Fruit fly (Drosophila melanogaster) whole organism, embryonic: ENCODE measurements around the gene CG3348.

Source experiments
- Ada2b ChIP-seq: fragments of 200-800 bp; sonication (Bioruptor generic); IDR thresholded peaks from 2 replicates; pipeline ENCODE4 v1.3.6; 2022; ENCODE audit warnings: missing biosample characterization, missing genetic modification characterization
- CG10321 ChIP-seq: fragments of 200-800 bp; sonication (Bioruptor generic); IDR thresholded peaks from 2 replicates; pipeline ENCODE4 v1.3.6; 2022; ENCODE audit warnings: missing biosample characterization, missing genetic modification characterization
- CG10366 ChIP-seq: fragments of 200-800 bp; sonication (Bioruptor generic); IDR thresholded peaks from 2 replicates; pipeline ENCODE4 v1.3.6; 2022; ENCODE audit warnings: missing biosample characterization, missing genetic modification characterization
- CG12744 ChIP-seq: fragments of 200-800 bp; sonication (Bioruptor generic); optimal IDR thresholded peaks from 2 replicates; lab custom pipeline; 2016; ENCODE audit warnings: missing biosample characterization, missing genetic modification characterization
- CG13123 ChIP-seq: fragments of 200-800 bp; sonication (Bioruptor generic); optimal IDR thresholded peaks from 2 replicates; lab custom pipeline; 2016; ENCODE audit warnings: missing biosample characterization, missing genetic modification characterization
- CG15479 ChIP-seq: fragments of 200-800 bp; sonication (Bioruptor generic); optimal IDR thresholded peaks from 3 replicates; lab custom pipeline; 2019; ENCODE audit warnings: missing biosample characterization, mild to moderate bottlenecking, missing genetic modification characterization, moderate library complexity
- CG15696 ChIP-seq: fragments of 200-800 bp; sonication (Bioruptor generic); optimal IDR thresholded peaks from 2 replicates; lab custom pipeline; 2019; ENCODE audit warnings: missing biosample characterization, mild to moderate bottlenecking, missing genetic modification characterization, moderate library complexity
- CG17186 ChIP-seq: fragments of 200-800 bp; sonication (Bioruptor generic); optimal IDR thresholded peaks from 3 replicates; lab custom pipeline; 2017; ENCODE audit warnings: missing biosample characterization, missing genetic modification reagents, missing genetic modification characterization
- CG17568 ChIP-seq: fragments of 200-800 bp; sonication (Bioruptor generic); optimal IDR thresholded peaks from 2 replicates; lab custom pipeline; 2018; ENCODE audit warnings: missing biosample characterization, mild to moderate bottlenecking, missing genetic modification characterization, moderate library complexity
- CG17912 ChIP-seq: fragments of 200-800 bp; sonication (Bioruptor generic); optimal IDR thresholded peaks from 2 replicates; lab custom pipeline; 2018; ENCODE audit warnings: missing biosample characterization, mild to moderate bottlenecking, missing genetic modification characterization
- CG30020 ChIP-seq: fragments of 200-800 bp; optimal IDR thresholded peaks from 2 replicates; lab custom pipeline; 2019; ENCODE audit warnings: missing biosample characterization, mild to moderate bottlenecking, missing genetic modification characterization, moderate library complexity
- CG33213 ChIP-seq: fragments of 200-800 bp; sonication (Bioruptor generic); optimal IDR thresholded peaks from 3 replicates; lab custom pipeline; 2016; ENCODE audit warnings: missing biosample characterization, missing genetic modification characterization
- CG34224 ChIP-seq: fragments of 200-800 bp; sonication (Bioruptor generic); IDR thresholded peaks from 3 replicates; pipeline ENCODE4 v1.3.6; 2022; ENCODE audit warnings: missing biosample characterization, missing genetic modification characterization; ENCODE audit not compliant: partially characterized antibody
- CG4617 ChIP-seq: fragments of 200-800 bp; sonication (Bioruptor generic); optimal IDR thresholded peaks from 3 replicates; lab custom pipeline; 2016; ENCODE audit warnings: missing biosample characterization, missing genetic modification characterization, borderline replicate concordance
- CG4707 ChIP-seq: fragments of 200-800 bp; sonication (Bioruptor generic); optimal IDR thresholded peaks from 2 replicates; lab custom pipeline; 2018; ENCODE audit warnings: missing biosample characterization, mild to moderate bottlenecking, missing genetic modification characterization, moderate library complexity
- CG4730 ChIP-seq: fragments of 200-800 bp; sonication (Bioruptor generic); IDR thresholded peaks from 2 replicates; pipeline ENCODE4 v1.3.6; 2022; ENCODE audit warnings: missing biosample characterization, missing genetic modification characterization
- CG6854 ChIP-seq: fragments of 200-800 bp; sonication (Bioruptor generic); optimal IDR thresholded peaks from 3 replicates; lab custom pipeline; 2017; ENCODE audit warnings: missing biosample characterization, mild to moderate bottlenecking, missing genetic modification characterization
- Chrac-16 ChIP-seq: fragments of 200-800 bp; sonication (Bioruptor generic); optimal IDR thresholded peaks from 3 replicates; lab custom pipeline; 2016; ENCODE audit warnings: missing biosample characterization, missing genetic modification characterization
- Dip3 ChIP-seq: fragments of 200-800 bp; sonication (Bioruptor generic); optimal IDR thresholded peaks from 3 replicates; lab custom pipeline; 2016; ENCODE audit warnings: missing biosample characterization, missing genetic modification characterization
- Doc3 ChIP-seq: fragments of 200-800 bp; sonication (Bioruptor generic); IDR thresholded peaks from 3 replicates; pipeline ENCODE4 v1.3.6; 2022; ENCODE audit warnings: missing biosample characterization, missing genetic modification characterization; ENCODE audit not compliant: partially characterized antibody
- Dp ChIP-seq: fragments of 200-800 bp; sonication (Bioruptor generic); optimal IDR thresholded peaks from 2 replicates; lab custom pipeline; 2018; ENCODE audit warnings: missing biosample characterization, mild to moderate bottlenecking, missing genetic modification characterization, moderate library complexity
- GATAe ChIP-seq: fragments of 200-800 bp; sonication (Bioruptor generic); conservative IDR thresholded peaks from 2 replicates; pipeline ENCODE4 v1.3.6; 2022; ENCODE audit warnings: missing biosample characterization, missing genetic modification characterization
- H15 ChIP-seq: fragments of 200-800 bp; sonication (Bioruptor generic); IDR thresholded peaks from 3 replicates; pipeline ENCODE4 v1.3.6; 2022; ENCODE audit warnings: missing biosample characterization, missing genetic modification characterization
- NFAT ChIP-seq: fragments of 200-800 bp; sonication (Bioruptor generic); IDR thresholded peaks from 2 replicates; pipeline ENCODE4 v1.3.6; 2022; ENCODE audit warnings: missing biosample characterization, missing genetic modification characterization
- Oli ChIP-seq: fragments of 200-800 bp; sonication (Bioruptor generic); optimal IDR thresholded peaks from 2 replicates; lab custom pipeline; 2018; ENCODE audit warnings: missing biosample characterization, mild to moderate bottlenecking, missing genetic modification characterization, moderate library complexity
- Pdp1 ChIP-seq, 2 experiments: fragments of 200-800 bp; sonication (Bioruptor generic); optimal IDR thresholded peaks; 3 replicates each; lab custom pipeline; 2016; ENCODE audit warnings: missing biosample characterization in 2 of 2, missing genetic modification characterization in 2 of 2, mild to moderate bottlenecking in 1 of 2, moderate library complexity in 1 of 2
- Rx ChIP-seq: fragments of 200-800 bp; sonication (Bioruptor generic); IDR thresholded peaks from 2 replicates; pipeline ENCODE4 v1.3.6; 2022; ENCODE audit warnings: missing biosample characterization, missing genetic modification characterization
- Spps ChIP-seq: fragments of 200-800 bp; sonication (Bioruptor generic); optimal IDR thresholded peaks from 2 replicates; lab custom pipeline; 2018; ENCODE audit warnings: missing biosample characterization, mild to moderate bottlenecking, missing genetic modification characterization
- Sry-δ ChIP-seq: fragments of 200-800 bp; sonication (Bioruptor generic); optimal IDR thresholded peaks from 2 replicates; lab custom pipeline; 2016; ENCODE audit warnings: missing biosample characterization, missing genetic modification characterization
- Taf1 ChIP-seq: fragments of 200-800 bp; sonication (Bioruptor generic); IDR thresholded peaks from 2 replicates; pipeline ENCODE4 v1.3.6; 2022; ENCODE audit warnings: missing biosample characterization, missing genetic modification characterization
- Trl ChIP-seq, 3 experiments: fragments of >200 bp in 2 of 3; fragments of 200-800 bp in 1 of 3; sonication (Bioruptor generic) in 1 of 3; optimal IDR thresholded peaks; 2 replicates in 1 of 3; 3 replicates in 2 of 3; lab custom pipeline; 2016 to 2017; ENCODE audit warnings: missing biosample characterization in 1 of 3, missing genetic modification characterization in 1 of 3
- YL-1 ChIP-seq: fragments of 200-800 bp; sonication (Bioruptor generic); optimal IDR thresholded peaks from 3 replicates; lab custom pipeline; 2017; ENCODE audit warnings: missing biosample characterization, mild to moderate bottlenecking, missing genetic modification characterization
- cg ChIP-seq: fragments of 200-800 bp; sonication (Bioruptor generic); optimal IDR thresholded peaks from 3 replicates; lab custom pipeline; 2019; ENCODE audit warnings: missing biosample characterization, mild to moderate bottlenecking, missing genetic modification characterization, moderate library complexity
- corto ChIP-seq: fragments of 200-800 bp; sonication (Bioruptor generic); optimal IDR thresholded peaks from 2 replicates; lab custom pipeline; 2016; ENCODE audit warnings: missing biosample characterization, mild to moderate bottlenecking, missing genetic modification characterization, moderate library complexity
- dmrt11E ChIP-seq: fragments of 200-800 bp; sonication (Bioruptor generic); optimal IDR thresholded peaks from 3 replicates; lab custom pipeline; 2018; ENCODE audit warnings: missing biosample characterization, mild to moderate bottlenecking, missing genetic modification characterization, moderate library complexity
- fu2 ChIP-seq: fragments of 200-800 bp; sonication (Bioruptor generic); optimal IDR thresholded peaks from 2 replicates; lab custom pipeline; 2016; ENCODE audit warnings: missing biosample characterization, missing genetic modification characterization
- gce ChIP-seq: fragments of 200-800 bp; sonication (Bioruptor generic); IDR thresholded peaks from 3 replicates; pipeline ENCODE4 v1.3.6; 2022; ENCODE audit warnings: missing biosample characterization, missing genetic modification characterization
- gcm2 ChIP-seq: fragments of 200-800 bp; sonication (Bioruptor generic); optimal IDR thresholded peaks from 2 replicates; lab custom pipeline; 2016; ENCODE audit warnings: missing biosample characterization, missing genetic modification characterization
- gro ChIP-seq: fragments of 200-800 bp; sonication (Bioruptor generic); optimal IDR thresholded peaks from 2 replicates; lab custom pipeline; 2016; ENCODE audit warnings: missing biosample characterization, missing genetic modification characterization
- her ChIP-seq: fragments of 200-800 bp; sonication (Bioruptor generic); optimal IDR thresholded peaks from 2 replicates; lab custom pipeline; 2016; ENCODE audit warnings: missing biosample characterization, missing genetic modification characterization
- lab ChIP-seq: fragments of 200-800 bp; sonication (Bioruptor generic); optimal IDR thresholded peaks from 3 replicates; lab custom pipeline; 2017; ENCODE audit warnings: missing biosample characterization, missing genetic modification characterization, mild to moderate bottlenecking, moderate library complexity, missing genetic modification reagents
- nmo ChIP-seq: fragments of 200-800 bp; sonication (Bioruptor generic); optimal IDR thresholded peaks from 2 replicates; lab custom pipeline; 2018; ENCODE audit warnings: missing biosample characterization, mild to moderate bottlenecking, missing genetic modification characterization, moderate library complexity
- pb ChIP-seq: fragments of 200-800 bp; sonication (Bioruptor generic); optimal IDR thresholded peaks from 3 replicates; lab custom pipeline; 2016; ENCODE audit warnings: missing biosample characterization, missing genetic modification characterization
- pho ChIP-seq: fragments of 200-800 bp; sonication (Bioruptor generic); optimal IDR thresholded peaks from 2 replicates; lab custom pipeline; 2016; ENCODE audit warnings: missing biosample characterization, missing genetic modification characterization
- pum ChIP-seq: fragments of 200-800 bp; sonication (Bioruptor generic); optimal IDR thresholded peaks from 2 replicates; lab custom pipeline; 2016; ENCODE audit warnings: missing biosample characterization, missing genetic modification characterization
- sqz ChIP-seq: fragments of 200-800 bp; sonication (Bioruptor generic); optimal IDR thresholded peaks from 3 replicates; lab custom pipeline; 2018; ENCODE audit warnings: missing biosample characterization, mild to moderate bottlenecking, missing genetic modification characterization
- tin ChIP-seq: fragments of 200-800 bp; sonication (Bioruptor generic); optimal IDR thresholded peaks from 3 replicates; lab custom pipeline; 2016; ENCODE audit warnings: missing biosample characterization, missing genetic modification characterization
- zfh2 ChIP-seq: fragments of 200-800 bp; sonication (Bioruptor generic); optimal IDR thresholded peaks from 2 replicates; lab custom pipeline; 2016; ENCODE audit warnings: missing biosample characterization, missing genetic modification characterization

Gene CG3348

DNA sequence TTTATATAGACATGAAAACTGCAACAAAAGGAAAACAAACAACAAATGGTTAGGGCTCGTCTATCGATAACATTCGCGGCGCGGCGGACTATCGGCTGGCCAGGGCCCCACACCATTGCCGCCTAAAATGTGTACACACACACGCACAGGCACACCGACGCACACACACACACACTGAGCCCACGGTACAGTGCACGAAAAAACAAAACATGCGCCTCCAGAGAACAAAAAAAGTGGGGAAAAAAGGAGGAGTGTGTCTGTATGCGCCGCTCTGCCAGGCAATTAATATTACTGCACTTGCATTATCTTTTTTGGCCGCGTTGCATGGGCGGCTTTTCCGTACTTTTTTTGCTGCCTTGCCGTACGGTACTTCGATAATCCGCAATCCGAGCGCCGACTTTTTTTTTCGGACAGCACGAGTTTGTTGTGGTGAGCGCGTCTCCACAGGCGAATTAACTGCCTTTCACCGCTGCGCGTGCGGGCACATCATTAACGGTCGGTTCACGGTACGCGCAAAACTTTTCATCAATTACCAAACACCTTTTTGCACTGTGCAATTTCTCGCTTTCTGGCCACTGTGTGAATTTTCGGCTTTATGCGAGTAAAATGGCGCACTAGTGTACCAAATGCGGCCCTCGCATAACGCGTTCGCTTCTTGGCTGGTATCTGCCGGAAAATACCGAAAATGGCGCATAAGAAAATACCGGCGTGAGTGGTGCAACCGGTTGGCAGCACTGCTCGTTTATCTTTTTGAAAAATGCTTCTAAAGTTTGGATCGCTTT lies 28.4 kb downstream of the CG3348 start, which contains the start of gene woc (continued):
- TF ChIP-seq pho (GFP tag; lab: Kevin White, UChicago) (peak; percentile 61), Pdp1 (GFP tag; optimal IDR thresholded peaks at IDR 0.05; lab: Kevin White, UChicago) (peak; percentile 48 to 51), CG12744 (no peak), Dp (GFP tag; lab: Kevin White, UChicago) (peak; percentile 76), lab (GFP tag; lab: Kevin White, UChicago) (no peak), CG30020 (tag; lab: Kevin White, UChicago) (no peak), nmo (peak; percentile 48), CG33213 (GFP tag; lab: Kevin White, UChicago) (peak; percentile 10), gro (GFP tag; lab: Kevin White, UChicago) (no peak), sqz (GFP tag; lab: Kevin White, UChicago) (peak; percentile 87), CG17568 (no peak), YL-1 (GFP tag; lab: Kevin White, UChicago) (peak; percentile 68), corto (GFP tag; lab: Kevin White, UChicago) (no peak), Chrac-16 (GFP tag; lab: Kevin White, UChicago) (peak; percentile 9), NFAT (GFP tag; lab: Robert Waterston, UW) (peak; percentile 55; the same call in 1 of the 2 replicates), cg (peak; percentile 98), CG4617 (peak; percentile 74), Dip3 (peak; percentile 28), Sry-δ (GFP tag; lab: Kevin White, UChicago) (peak; percentile 54), GATAe (GFP tag; lab: Robert Waterston, UW) (no peak), Doc3 (GFP tag; lab: Robert Waterston, UW) (peak; percentile 72), gcm2 (GFP tag; lab: Kevin White, UChicago) (peak; percentile 45), her (GFP tag; lab: Kevin White, UChicago) (peak; percentile 60), pum (GFP tag; lab: Kevin White, UChicago) (peak; percentile 39), CG6854 (no peak), tin (GFP tag; lab: Kevin White, UChicago) (peak; percentile 37), Oli (tag; lab: Kevin White, UChicago) (no peak), CG13123 (GFP tag; lab: Kevin White, UChicago) (no peak), H15 (no peak), CG4707 (no peak), Spps (tag; lab: Kevin White, UChicago) (no peak), gce (GFP tag; lab: Robert Waterston, UW) (no peak), Ada2b (GFP tag; lab: Robert Waterston, UW) (peak; percentile 40; the same call in 1 of the 2 replicates), zfh2 (GFP tag; lab: Kevin White, UChicago) (peak; percentile 71), Rx (GFP tag; lab: Robert Waterston, UW) (peak; percentile 14; the same call in 1 of the 2 replicates), Trl (optimal IDR thresholded peaks at IDR 0.05; lab: Kevin White, UChicago) (no peak), Trl (GFP tag; optimal IDR thresholded peaks at IDR 0.05; lab: Kevin White, UChicago) (peak; percentile 23), Taf1 (peak; percentile 18; the same call in 1 of the 2 replicates), dmrt11E (tag; lab: Kevin White, UChicago) (no peak), CG34224 (peak; percentile 88), CG17912 (GFP tag; lab: Kevin White, UChicago) (no peak), CG10321 (GFP tag; lab: Robert Waterston, UW) (no peak), CG15696 (tag; lab: Kevin White, UChicago) (no peak), CG17186 (peak; percentile 88), fu2 (peak; percentile 81), CG4730 (GFP tag; lab: Robert Waterston, UW) (peak; percentile 29; the same call in 1 of the 2 replicates), CG10366 (GFP tag; lab: Robert Waterston, UW) (peak; percentile 20; the same call in 1 of the 2 replicates), pb (GFP tag; lab: Kevin White, UChicago) (peak; percentile 43), CG15479 (GFP tag; lab: Kevin White, UChicago) (peak; percentile 85)
